Worm (Caenorhabditis elegans) whole organism, L3 larva: ENCODE results near the gene C09B9.7.

Experiments used
- ama-1 ChIP-seq: fragments of 150-350 bp; optimal IDR thresholded peaks from 2 replicates; lab custom pipeline; 2018
- fkh-10 ChIP-seq: sonication (generic microtip); optimal IDR thresholded peaks from 2 replicates; lab custom pipeline; 2017; ENCODE audit warnings: missing biosample characterization, missing genetic modification reagents, missing genetic modification characterization
- jun-1 ChIP-seq: fragments of 150-350 bp; optimal IDR thresholded peaks from 2 replicates; lab custom pipeline; 2014; ENCODE audit warnings: missing biosample characterization, missing genetic modification reagents, missing genetic modification characterization
- nhr-67 ChIP-seq: fragments of 150-350 bp; optimal IDR thresholded peaks from 2 replicates; lab custom pipeline; 2014; ENCODE audit warnings: missing biosample characterization, missing genetic modification characterization
- unc-62 ChIP-seq: fragments of 150-350 bp; sonication (generic microtip); optimal IDR thresholded peaks from 4 replicates; lab custom pipeline; 2014; ENCODE audit warnings: missing biosample characterization, missing genetic modification reagents, missing genetic modification characterization
- ztf-11 ChIP-seq: fragments of 150-350 bp; optimal IDR thresholded peaks from 2 replicates; lab custom pipeline; 2014; ENCODE audit warnings: missing biosample characterization, missing genetic modification characterization
- ztf-4 ChIP-seq: fragments of 150-350 bp; optimal IDR thresholded peaks from 2 replicates; lab custom pipeline; 2014; ENCODE audit warnings: missing biosample characterization, missing genetic modification characterization

DNA sequence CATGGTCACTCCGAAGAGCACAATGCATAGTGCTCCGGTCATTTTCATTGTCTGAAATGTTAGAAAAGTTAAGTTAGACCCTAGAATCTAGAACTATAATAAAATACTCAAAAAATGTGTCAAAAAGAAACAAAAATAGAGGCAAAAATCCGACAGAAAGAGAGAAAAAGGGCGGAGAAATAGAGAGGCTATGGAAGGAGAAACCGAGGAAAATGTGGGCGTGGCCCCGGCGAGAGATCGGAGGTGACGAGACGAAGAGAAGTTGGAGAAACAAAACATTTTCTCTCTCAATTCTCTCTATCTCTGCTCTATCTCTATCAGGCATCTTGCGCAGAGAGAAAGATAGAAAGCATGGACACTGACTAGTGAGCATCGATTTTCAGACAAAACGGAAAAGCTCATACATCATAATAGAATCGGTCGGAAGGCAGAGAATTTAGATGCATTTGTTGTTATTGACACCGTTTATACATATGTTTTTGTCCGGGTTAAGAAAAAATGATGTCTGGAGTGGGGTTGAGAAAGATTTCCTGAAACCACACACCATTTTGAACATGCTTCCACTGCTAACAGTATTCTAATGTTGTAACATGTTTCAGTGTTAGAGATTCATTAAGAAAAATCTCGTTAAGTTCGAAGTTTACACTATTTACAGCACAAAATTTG lies 42.5 kb upstream of the C09B9.7 start, which contains the start of gene C02B10.3:
- TF ChIP-seq nhr-67 (tag; lab: Kevin White, UChicago) (no peak), jun-1 (no peak), ztf-11 (tag; lab: Kevin White, UChicago) (no peak), fkh-10 (peak; percentile 67), ztf-4 (tag; lab: Kevin White, UChicago) (no peak), ama-1 (lab: Kevin White, UChicago) (no peak), unc-62 (GFP tag; lab: Kevin White, UChicago) (no peak)
